Worm (Caenorhabditis elegans) whole organism, mixed stage, embryonic: ENCODE data around the gene col-181.

Experiments
- M03D4.4 ChIP-seq: sonication (generic microtip); optimal IDR thresholded peaks from 2 replicates; lab custom pipeline; 2017; ENCODE audit warnings: mild to moderate bottlenecking, missing genetic modification characterization, missing compliant biosample characterization
- bed-3 ChIP-seq: fragments of 200-800 bp; sonication (Bioruptor generic); optimal IDR thresholded peaks from 3 replicates; lab custom pipeline; 2018; ENCODE audit warnings: mild to moderate bottlenecking, missing genetic modification characterization, moderate library complexity, missing compliant biosample characterization
- blmp-1 ChIP-seq: fragments of 150-350 bp; optimal IDR thresholded peaks from 2 replicates; lab custom pipeline; 2014; ENCODE audit warnings: missing biosample characterization, missing genetic modification characterization
- ceh-39 ChIP-seq: fragments of 150-350 bp; optimal IDR thresholded peaks from 2 replicates; lab custom pipeline; 2014; ENCODE audit warnings: missing biosample characterization, missing genetic modification characterization
- ceh-43 ChIP-seq: fragments of 200-800 bp; sonication (Bioruptor generic); optimal IDR thresholded peaks from 2 replicates; lab custom pipeline; 2018; ENCODE audit warnings: mild to moderate bottlenecking, missing genetic modification characterization, moderate library complexity, missing compliant biosample characterization
- ceh-83 ChIP-seq: fragments of 200-800 bp; sonication (Bioruptor generic); optimal IDR thresholded peaks from 2 replicates; lab custom pipeline; 2018; ENCODE audit warnings: mild to moderate bottlenecking, missing genetic modification characterization, missing compliant biosample characterization
- ces-1 ChIP-seq: fragments of 150-350 bp; optimal IDR thresholded peaks from 2 replicates; lab custom pipeline; 2014; ENCODE audit warnings: missing biosample characterization, missing genetic modification reagents, missing genetic modification characterization
- cnd-1 ChIP-seq: fragments of 200-800 bp; sonication (Bioruptor generic); optimal IDR thresholded peaks from 2 replicates; lab custom pipeline; 2018; ENCODE audit warnings: mild to moderate bottlenecking, missing genetic modification characterization, missing compliant biosample characterization
- drap-1 ChIP-seq: fragments of 200-800 bp; sonication (Bioruptor generic); optimal IDR thresholded peaks from 3 replicates; lab custom pipeline; 2018; ENCODE audit warnings: mild to moderate bottlenecking, missing genetic modification characterization, missing compliant biosample characterization
- elt-1 ChIP-seq: sonication (generic microtip); optimal IDR thresholded peaks from 2 replicates; lab custom pipeline; 2017; ENCODE audit warnings: missing genetic modification characterization, mild to moderate bottlenecking, missing compliant biosample characterization, antibody characterized with exemption, moderate library complexity, borderline replicate concordance; ENCODE audit not compliant: insufficient read depth
- elt-3 ChIP-seq: fragments of 150-350 bp; optimal IDR thresholded peaks from 2 replicates; lab custom pipeline; 2014; ENCODE audit warnings: missing biosample characterization, missing genetic modification characterization
- flh-1 ChIP-seq: fragments of 200-800 bp; sonication (Bioruptor generic); optimal IDR thresholded peaks from 2 replicates; lab custom pipeline; 2018; ENCODE audit warnings: mild to moderate bottlenecking, missing genetic modification characterization, moderate library complexity, missing compliant biosample characterization
- ham-2 ChIP-seq: fragments of 200-800 bp; sonication (Bioruptor generic); optimal IDR thresholded peaks from 2 replicates; lab custom pipeline; 2018; ENCODE audit warnings: mild to moderate bottlenecking, missing genetic modification characterization, missing compliant biosample characterization
- hlh-1 ChIP-seq: fragments of 150-350 bp; optimal IDR thresholded peaks from 2 replicates; lab custom pipeline; 2014; ENCODE audit warnings: missing biosample characterization, missing genetic modification reagents, missing genetic modification characterization
- lin-13 ChIP-seq: fragments of 150-350 bp; optimal IDR thresholded peaks from 2 replicates; lab custom pipeline; 2014; ENCODE audit warnings: missing biosample characterization, missing genetic modification characterization
- lin-32 ChIP-seq: fragments of 200-800 bp; sonication (Bioruptor generic); optimal IDR thresholded peaks from 2 replicates; lab custom pipeline; 2018; ENCODE audit warnings: mild to moderate bottlenecking, missing genetic modification characterization, missing compliant biosample characterization
- lsy-2 ChIP-seq: fragments of 150-350 bp; optimal IDR thresholded peaks from 2 replicates; lab custom pipeline; 2014; ENCODE audit warnings: missing biosample characterization, missing genetic modification characterization
- mab-5 ChIP-seq: fragments of 150-350 bp; optimal IDR thresholded peaks from 2 replicates; lab custom pipeline; 2014; ENCODE audit warnings: missing biosample characterization, missing genetic modification characterization
- mep-1 ChIP-seq: fragments of 150-350 bp; optimal IDR thresholded peaks from 2 replicates; lab custom pipeline; 2017; ENCODE audit warnings: missing biosample characterization, missing genetic modification reagents, missing genetic modification characterization, inconsistent platforms
- mls-2 ChIP-seq: sonication (generic microtip); optimal IDR thresholded peaks from 2 replicates; lab custom pipeline; 2016; ENCODE audit warnings: mild to moderate bottlenecking, missing genetic modification characterization, moderate library complexity, missing compliant biosample characterization
- nhr-12 ChIP-seq: fragments of 150-350 bp; optimal IDR thresholded peaks from 2 replicates; lab custom pipeline; 2014; ENCODE audit warnings: missing biosample characterization, missing genetic modification characterization
- nhr-2 ChIP-seq: fragments of 150-350 bp; optimal IDR thresholded peaks from 2 replicates; lab custom pipeline; 2014; ENCODE audit warnings: missing biosample characterization, missing genetic modification characterization
- nhr-237 ChIP-seq: fragments of 150-350 bp; optimal IDR thresholded peaks from 2 replicates; lab custom pipeline; 2014; ENCODE audit warnings: missing biosample characterization, missing genetic modification characterization
- nhr-28 ChIP-seq: fragments of 150-350 bp; optimal IDR thresholded peaks from 2 replicates; lab custom pipeline; 2014; ENCODE audit warnings: missing biosample characterization, missing genetic modification characterization
- nhr-76 ChIP-seq: sonication (generic microtip); optimal IDR thresholded peaks from 2 replicates; lab custom pipeline; 2017; ENCODE audit warnings: missing biosample characterization, missing genetic modification characterization
- pha-4 ChIP-seq: fragments of 150-350 bp; optimal IDR thresholded peaks from 2 replicates; lab custom pipeline; 2018; ENCODE audit warnings: missing biosample characterization, missing genetic modification reagents, missing genetic modification characterization
- sem-2 ChIP-seq: fragments of 200-800 bp; sonication (Bioruptor generic); optimal IDR thresholded peaks from 2 replicates; lab custom pipeline; 2018; ENCODE audit warnings: mild to moderate bottlenecking, missing genetic modification characterization, missing compliant biosample characterization
- snpc-4 ChIP-seq: fragments of 150-350 bp; optimal IDR thresholded peaks from 2 replicates; lab custom pipeline; 2014; ENCODE audit warnings: missing biosample characterization, missing genetic modification characterization
- sptf-1 ChIP-seq: sonication (generic microtip); optimal IDR thresholded peaks from 2 replicates; lab custom pipeline; 2017; ENCODE audit warnings: mild to moderate bottlenecking, missing genetic modification characterization, moderate library complexity, missing compliant biosample characterization
- tbx-8 ChIP-seq: fragments of 200-800 bp; sonication (Bioruptor generic); optimal IDR thresholded peaks from 2 replicates; lab custom pipeline; 2018; ENCODE audit warnings: mild to moderate bottlenecking, missing genetic modification characterization, moderate library complexity, missing compliant biosample characterization
- unc-120 ChIP-seq: sonication (generic microtip); optimal IDR thresholded peaks from 2 replicates; lab custom pipeline; 2017; ENCODE audit warnings: missing genetic modification characterization, missing compliant biosample characterization; ENCODE audit not compliant: poor library complexity, severe bottlenecking
- unc-39 ChIP-seq: fragments of 150-350 bp; optimal IDR thresholded peaks from 2 replicates; lab custom pipeline; 2014; ENCODE audit warnings: missing biosample characterization, missing genetic modification characterization
- unc-62 ChIP-seq: fragments of 150-350 bp; optimal IDR thresholded peaks from 2 replicates; lab custom pipeline; 2014; ENCODE audit warnings: missing biosample characterization, missing genetic modification reagents, missing genetic modification characterization
- zip-8 ChIP-seq: fragments of 150-350 bp; optimal IDR thresholded peaks from 2 replicates; lab custom pipeline; 2014; ENCODE audit warnings: missing biosample characterization, missing genetic modification characterization
- ztf-11 ChIP-seq: fragments of 150-350 bp; optimal IDR thresholded peaks from 2 replicates; lab custom pipeline; 2014; ENCODE audit warnings: missing biosample characterization, missing genetic modification characterization

Gene col-181

ce11 chrX:12095200-12095599 lies 9.5 kb upstream of the col-181 start:
- TF ChIP-seq blmp-1 (tag; lab: Kevin White, UChicago) (no peak), lin-32 (GFP tag; lab: Kevin White, UChicago) (no peak), nhr-237 (tag; lab: Kevin White, UChicago) (no peak), nhr-2 (tag; lab: Kevin White, UChicago) (no peak)

- no peak for TF ChIP-seq snpc-4 (tag; lab: Kevin White, UChicago)
- no peak for TF ChIP-seq ztf-11 (tag; lab: Kevin White, UChicago)
- no peak for TF ChIP-seq ces-1
- no peak for TF ChIP-seq mep-1 (tag; lab: Kevin White, UChicago)
- no peak for TF ChIP-seq elt-1
These were observed 6.7 kb upstream of the col-181 start for ce11 chrX:12097995-12098394.

- TF ChIP-seq nhr-28 (tag; lab: Kevin White, UChicago), result no peak
- TF ChIP-seq ham-2 (GFP tag; lab: Kevin White, UChicago), result no peak
- no peak for TF ChIP-seq flh-1
- no peak for TF ChIP-seq elt-3 (tag; lab: Kevin White, UChicago)
- TF ChIP-seq mab-5 (tag; lab: Kevin White, UChicago), result no peak
- no peak for TF ChIP-seq cnd-1 (tag; lab: Kevin White, UChicago)
- TF ChIP-seq ceh-39, result no peak
- no peak for TF ChIP-seq mep-1 (tag; lab: Kevin White, UChicago)
- TF ChIP-seq ceh-83 (GFP tag; lab: Kevin White, UChicago), result no peak
- TF ChIP-seq lsy-2 (tag; lab: Kevin White, UChicago), result no peak
- TF ChIP-seq unc-120 (tag; lab: Kevin White, UChicago), result no peak
- no peak for TF ChIP-seq unc-62 (GFP tag; lab: Kevin White, UChicago)
- TF ChIP-seq hlh-1 (tag; lab: Kevin White, UChicago), result no peak
- no peak for TF ChIP-seq mls-2 (tag; lab: Kevin White, UChicago)
- no peak for TF ChIP-seq nhr-76 (tag; lab: Kevin White, UChicago)
These were observed 1.0 kb upstream of the col-181 start, which contains the start of gene W03G11.3 for ce11 chrX:12103712-12104111. Gene W03G11.3 (minus strand): TSS chrX:12103812.

- TF ChIP-seq elt-1 (no peak), sem-2 (GFP tag; lab: Kevin White, UChicago) (no peak), lsy-2 (tag; lab: Kevin White, UChicago) (no peak), nhr-2 (tag; lab: Kevin White, UChicago) (no peak), ham-2 (GFP tag; lab: Kevin White, UChicago) (no peak), mep-1 (tag; lab: Kevin White, UChicago) (no peak), nhr-237 (tag; lab: Kevin White, UChicago) (no peak), blmp-1 (tag; lab: Kevin White, UChicago) (no peak), sptf-1 (tag; lab: Kevin White, UChicago) (no peak), mls-2 (tag; lab: Kevin White, UChicago) (no peak), ztf-11 (tag; lab: Kevin White, UChicago) (no peak), unc-39 (tag; lab: Kevin White, UChicago) (no peak), hlh-1 (tag; lab: Kevin White, UChicago) (no peak), nhr-12 (tag; lab: Kevin White, UChicago) (no peak)
These were observed 728 bp downstream of the col-181 start for ce11 chrX:12105458-12105857.

ce11 chrX:12106004-12106403 lies 1.3 kb downstream of the col-181 start:
- TF ChIP-seq mls-2 (tag; lab: Kevin White, UChicago) (no peak), lsy-2 (tag; lab: Kevin White, UChicago) (peak; percentile 31), pha-4 (tag; lab: Kevin White, UChicago) (peak; percentile 79), blmp-1 (tag; lab: Kevin White, UChicago) (no peak), M03D4.4 (tag; lab: Kevin White, UChicago) (peak; percentile 96), flh-1 (peak; percentile 91), sptf-1 (tag; lab: Kevin White, UChicago) (peak; percentile 98), ztf-11 (tag; lab: Kevin White, UChicago) (peak; percentile 83), mep-1 (tag; lab: Kevin White, UChicago) (peak; percentile 81), unc-120 (tag; lab: Kevin White, UChicago) (peak; percentile 98), ceh-39 (no peak), cnd-1 (tag; lab: Kevin White, UChicago) (peak; percentile 98), ceh-43 (peak; percentile 94), nhr-28 (tag; lab: Kevin White, UChicago) (peak; percentile 75), lin-13 (peak; percentile 42), hlh-1 (tag; lab: Kevin White, UChicago) (peak; percentile 62), elt-3 (tag; lab: Kevin White, UChicago) (peak; percentile 3), elt-1 (no peak), tbx-8 (peak; percentile 93), ham-2 (GFP tag; lab: Kevin White, UChicago) (peak; percentile 97), mab-5 (tag; lab: Kevin White, UChicago) (no peak), lin-32 (GFP tag; lab: Kevin White, UChicago) (peak; percentile 96), sem-2 (GFP tag; lab: Kevin White, UChicago) (peak; percentile 95), ces-1 (peak; percentile 94), bed-3 (peak; percentile 92), ceh-83 (GFP tag; lab: Kevin White, UChicago) (peak; percentile 98), zip-8 (tag; lab: Kevin White, UChicago) (no peak), unc-39 (tag; lab: Kevin White, UChicago) (peak; percentile 46), unc-62 (GFP tag; lab: Kevin White, UChicago) (peak; percentile 71), nhr-237 (tag; lab: Kevin White, UChicago) (peak; percentile 60), nhr-76 (tag; lab: Kevin White, UChicago) (peak; percentile 77), nhr-2 (tag; lab: Kevin White, UChicago) (no peak), nhr-12 (tag; lab: Kevin White, UChicago) (peak; percentile 70), drap-1 (peak; percentile 98), snpc-4 (tag; lab: Kevin White, UChicago) (no peak)
